Fruit fly (Drosophila melanogaster): Measurements from ENCODE around the gene cal1.

The cal1 gene

DNA sequence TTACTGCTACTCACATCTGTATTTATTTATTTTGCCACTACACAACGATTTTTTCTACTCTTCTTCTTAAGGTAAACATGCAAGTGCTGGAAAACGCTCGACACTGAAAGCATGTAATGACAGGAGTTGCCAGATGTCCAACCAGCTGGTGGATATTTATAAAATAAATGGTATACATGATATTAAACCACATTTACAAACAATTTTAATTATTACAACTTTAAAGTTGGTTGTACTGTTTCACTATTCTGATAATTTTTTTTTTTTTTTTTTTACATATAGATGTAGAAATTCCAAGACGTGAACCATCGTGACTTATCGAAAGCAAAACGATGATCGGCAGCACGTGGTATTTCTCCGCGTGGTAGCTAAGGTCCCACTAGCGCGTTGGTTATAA lies 8.2 kb upstream of the cal1 start, which contains the start of the genes Keap1 and kuk (continued):
- no peak for TF ChIP-seq fd59A (GFP tag; optimal IDR thresholded peaks at IDR 0.05)
- TF ChIP-seq CG10631 (GFP tag; optimal IDR thresholded peaks at IDR 0.05), result peak; percentile 54
- peak; percentile 70 for TF ChIP-seq lz (GFP tag; optimal IDR thresholded peaks at IDR 0.05)
- peak; percentile 44 for TF ChIP-seq Ets21C (GFP tag; optimal IDR thresholded peaks at IDR 0.05)
- TF ChIP-seq CG8119 (GFP tag; IDR thresholded peaks at IDR 0.05), result no peak
- TF ChIP-seq Hr39 (GFP tag; optimal IDR thresholded peaks at IDR 0.05), result peak; percentile 61
- no peak for TF ChIP-seq spab (GFP tag; optimal IDR thresholded peaks at IDR 0.05)
- no peak for TF ChIP-seq CG6854 (GFP tag; optimal IDR thresholded peaks at IDR 0.05)
- TF ChIP-seq cyc (GFP tag; optimal IDR thresholded peaks at IDR 0.05), result peak; percentile 43
- TF ChIP-seq CG31627 (GFP tag; optimal IDR thresholded peaks at IDR 0.05), result peak; percentile 65
- no peak for TF ChIP-seq CG7368 (GFP tag; optimal IDR thresholded peaks at IDR 0.05)
- no peak for TF ChIP-seq Ets96B (tag; optimal IDR thresholded peaks at IDR 0.05)
- no peak for TF ChIP-seq net (GFP tag; optimal IDR thresholded peaks at IDR 0.05)
- TF ChIP-seq Eip93F (GFP tag; optimal IDR thresholded peaks at IDR 0.05), result peak; percentile 43
- no peak for TF ChIP-seq CG8632 (GFP tag; optimal IDR thresholded peaks at IDR 0.05)
- TF ChIP-seq OdsH (GFP tag; optimal IDR thresholded peaks at IDR 0.05), result peak; percentile 65
- TF ChIP-seq topi (GFP tag; optimal IDR thresholded peaks at IDR 0.05), result peak; percentile 19
- TF ChIP-seq CG3919 (GFP tag; optimal IDR thresholded peaks at IDR 0.05), result peak; percentile 41
- no peak for TF ChIP-seq fd85E (GFP tag; optimal IDR thresholded peaks at IDR 0.05)
- TF ChIP-seq dac (GFP tag; optimal IDR thresholded peaks at IDR 0.05), result no peak
- TF ChIP-seq CG15336 (GFP tag; IDR thresholded peaks at IDR 0.05), result no peak

DNA sequence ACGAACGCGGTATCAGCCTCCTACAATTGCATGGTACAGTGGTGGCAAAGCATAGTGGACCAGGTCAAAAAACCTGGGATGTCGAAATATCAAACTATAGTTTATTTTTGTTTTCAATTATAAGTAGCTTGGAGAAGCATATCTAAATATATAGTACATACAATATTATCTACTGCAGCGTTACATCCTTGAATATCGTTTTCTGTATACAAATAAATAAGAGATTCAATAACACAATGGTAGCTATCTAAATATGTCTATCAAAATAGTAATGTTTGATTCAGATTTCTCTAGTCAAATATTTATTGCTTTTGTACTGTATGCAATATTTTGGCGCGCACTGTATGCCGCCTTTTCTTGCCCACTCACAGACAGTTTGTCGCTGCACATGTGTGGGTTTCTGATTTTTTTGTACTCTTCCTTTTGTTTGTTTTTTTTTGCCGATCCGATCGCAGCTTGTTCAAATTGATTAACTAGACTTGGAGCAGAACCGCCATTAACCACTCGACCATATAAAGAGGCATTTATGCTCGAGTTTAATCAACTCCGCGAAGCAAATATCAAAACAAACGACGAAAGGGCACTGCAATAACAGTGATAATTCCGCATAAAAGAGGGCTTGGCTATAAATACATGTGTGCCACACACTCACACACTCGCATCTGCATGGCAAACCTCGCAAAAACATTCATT lies 7.3 kb upstream of the cal1 start:
- TF ChIP-seq Blimp-1 (GFP tag; optimal IDR thresholded peaks at IDR 0.05) (peak; percentile 88), CG11294 (GFP tag; IDR thresholded peaks at IDR 0.05) (peak; percentile 93), CG1621 (tag; optimal IDR thresholded peaks at IDR 0.05) (peak; percentile 93), Smox (GFP tag; optimal IDR thresholded peaks at IDR 0.05) (peak; percentile 97), fd59A (GFP tag; optimal IDR thresholded peaks at IDR 0.05) (peak; percentile 97), CG8632 (GFP tag; optimal IDR thresholded peaks at IDR 0.05) (peak; percentile 98), CG10669 (GFP tag; optimal IDR thresholded peaks at IDR 0.05) (peak; percentile 97), CG3032 (tag; optimal IDR thresholded peaks at IDR 0.05) (peak; percentile 98), CG9139 (GFP tag; optimal IDR thresholded peaks at IDR 0.05) (peak; percentile 94), Sox15 (GFP tag; optimal IDR thresholded peaks at IDR 0.05) (peak; percentile 94), net (GFP tag; optimal IDR thresholded peaks at IDR 0.05) (peak; percentile 97), spab (GFP tag; optimal IDR thresholded peaks at IDR 0.05) (peak; percentile 98), CG6808 (GFP tag; optimal IDR thresholded peaks at IDR 0.05) (peak; percentile 98), fkh (GFP tag; optimal IDR thresholded peaks at IDR 0.05) (peak; percentile 67), achi (GFP tag; optimal IDR thresholded peaks at IDR 0.05) (peak; percentile 98), vri (GFP tag; optimal IDR thresholded peaks at IDR 0.05) (peak; percentile 88), CG31627 (GFP tag; optimal IDR thresholded peaks at IDR 0.05) (peak; percentile 96), Hr4 (GFP tag; optimal IDR thresholded peaks at IDR 0.05) (peak; percentile 98), pdm3 (GFP tag; optimal IDR thresholded peaks at IDR 0.05) (peak; percentile 98), CG4318 (GFP tag; optimal IDR thresholded peaks at IDR 0.05) (peak; percentile 95), fd85E (GFP tag; optimal IDR thresholded peaks at IDR 0.05) (peak; percentile 94), acj6 (GFP tag; optimal IDR thresholded peaks at IDR 0.05) (peak; percentile 97), CG32006 (GFP tag; optimal IDR thresholded peaks at IDR 0.05) (peak; percentile 99), Sox14 (GFP tag; optimal IDR thresholded peaks at IDR 0.05) (peak; percentile 97), CG11762 (GFP tag; optimal IDR thresholded peaks at IDR 0.05; ENCODE audit: insufficient read depth) (peak; percentile 99), CG3919 (GFP tag; optimal IDR thresholded peaks at IDR 0.05) (peak; percentile 98), lz (GFP tag; optimal IDR thresholded peaks at IDR 0.05) (peak; percentile 97), Hr39 (GFP tag; optimal IDR thresholded peaks at IDR 0.05) (peak; percentile 94), esn (GFP tag; optimal IDR thresholded peaks at IDR 0.05) (peak; percentile 98), CG8119 (GFP tag; IDR thresholded peaks at IDR 0.05) (peak; percentile 99), Eip93F (GFP tag; optimal IDR thresholded peaks at IDR 0.05) (peak; percentile 93), CG34406 (GFP tag; optimal IDR thresholded peaks at IDR 0.05) (peak; percentile 98), dsx (GFP tag; optimal IDR thresholded peaks at IDR 0.05; ENCODE audit: poor library complexity, severe bottlenecking) (peak; percentile 95), Lpt (GFP tag; optimal IDR thresholded peaks at IDR 0.05) (peak; percentile 98), svp (GFP tag) (peak; percentile 99), Ets21C (GFP tag; optimal IDR thresholded peaks at IDR 0.05) (peak; percentile 91), dac (GFP tag; optimal IDR thresholded peaks at IDR 0.05) (peak; percentile 94), salr (GFP tag; optimal IDR thresholded peaks at IDR 0.05) (peak; percentile 86 to 99), OdsH (GFP tag; optimal IDR thresholded peaks at IDR 0.05) (peak; percentile 98)

All from whole organism, prepupa.